Worm (Caenorhabditis elegans) whole organism, L4 larva: Measurements from ENCODE around the gene Y39A3B.7.

Experiments used
- aha-1 ChIP-seq: fragments of 150-350 bp; peaks from one replicate; lab custom pipeline; 2014; ENCODE audit warnings: missing biosample characterization, missing genetic modification characterization
- ceh-82 ChIP-seq: sonication (generic microtip); optimal IDR thresholded peaks from 2 replicates; lab custom pipeline; 2017; ENCODE audit warnings: missing biosample characterization, missing genetic modification characterization
- cey-2 ChIP-seq: sonication (generic microtip); optimal IDR thresholded peaks from 3 replicates; lab custom pipeline; 2017; ENCODE audit warnings: missing genetic modification characterization, mild to moderate bottlenecking, missing compliant biosample characterization, antibody characterized with exemption, borderline replicate concordance; ENCODE audit not compliant: insufficient read depth
- fos-1 ChIP-seq: fragments of 150-350 bp; optimal IDR thresholded peaks from 2 replicates; lab custom pipeline; 2014; ENCODE audit warnings: missing biosample characterization, missing genetic modification characterization
- hlh-30 ChIP-seq: sonication (generic microtip); optimal IDR thresholded peaks from 2 replicates; lab custom pipeline; 2017; ENCODE audit warnings: antibody characterized with exemption, mild to moderate bottlenecking, missing genetic modification characterization, missing compliant biosample characterization; ENCODE audit not compliant: insufficient read depth
- lin-38 ChIP-seq: fragments of 200-800 bp; sonication (Bioruptor generic); IDR thresholded peaks from 2 replicates; pipeline ENCODE4 v1.3.6; 2022; ENCODE audit warnings: missing genetic modification reagents, missing genetic modification characterization, missing compliant biosample characterization
- lin-39 ChIP-seq: fragments of 150-350 bp; optimal IDR thresholded peaks from 2 replicates; lab custom pipeline; 2014; ENCODE audit warnings: missing biosample characterization, missing genetic modification reagents, missing genetic modification characterization
- madf-9 ChIP-seq: fragments of 200-800 bp; sonication (Bioruptor generic); conservative IDR thresholded peaks from 2 replicates; pipeline ENCODE4 v1.3.6; 2022; ENCODE audit warnings: missing genetic modification reagents, missing genetic modification characterization, missing compliant biosample characterization
- nhr-10 ChIP-seq: fragments of 150-350 bp; optimal IDR thresholded peaks from 2 replicates; lab custom pipeline; 2014; ENCODE audit warnings: missing biosample characterization, missing genetic modification characterization
- nhr-237 ChIP-seq: sonication (generic microtip); optimal IDR thresholded peaks from 2 replicates; lab custom pipeline; 2017; ENCODE audit warnings: missing biosample characterization, missing genetic modification characterization
- tag-97 ChIP-seq: fragments of 200-800 bp; sonication (Bioruptor generic); IDR thresholded peaks from 2 replicates; pipeline ENCODE4 v1.3.6; 2022; ENCODE audit warnings: missing genetic modification characterization, missing compliant biosample characterization
- unc-62 ChIP-seq, 3 experiments: fragments of 150-350 bp in 1 of 3; sonication (generic microtip); optimal IDR thresholded peaks in 2 of 3; peaks in 1 of 3; 1 replicate in 1 of 3; 2 replicates in 2 of 3; lab custom pipeline; 2014 to 2017; ENCODE audit warnings: missing biosample characterization in 3 of 3, missing genetic modification characterization in 3 of 3, missing genetic modification reagents in 3 of 3, missing genotype in 1 of 3
- zag-1 ChIP-seq: fragments of 150-350 bp; optimal IDR thresholded peaks from 2 replicates; lab custom pipeline; 2014; ENCODE audit warnings: missing biosample characterization, missing genetic modification characterization

- TF ChIP-seq lin-39 (tag; lab: Kevin White, UChicago) (no peak), tag-97 (GFP tag; lab: Robert Waterston, UW) (no peak), aha-1 (tag; lab: Kevin White, UChicago) (peak; percentile 99), fos-1 (tag; lab: Kevin White, UChicago) (no peak), hlh-30 (tag; lab: Kevin White, UChicago) (no peak), ceh-82 (no peak), unc-62 (GFP tag; optimal IDR thresholded peaks at IDR 0.05 in 1 of 2; lab: Kevin White, UChicago) (no peak), unc-62 (tag; optimal IDR thresholded peaks at IDR 0.05; lab: Kevin White, UChicago) (no peak), cey-2 (no peak), nhr-10 (no peak), lin-38 (GFP tag; lab: Robert Waterston, UW) (no peak), zag-1 (no peak), madf-9 (GFP tag; lab: Robert Waterston, UW) (no peak), nhr-237 (tag; lab: Kevin White, UChicago) (no peak)
Observed at ce11 chrIII:1943488-1943887, 41.3 kb downstream of the Y39A3B.7 start, which contains the start of gene F53A3.1.
